Fruit fly (Drosophila melanogaster) whole organism, embryonic: ENCODE data around the gene Mlc2.

ENCODE experiments used
- CG10274 ChIP-seq: fragments of 200-800 bp; sonication (Bioruptor generic); optimal IDR thresholded peaks from 3 replicates; lab custom pipeline; 2017; ENCODE audit warnings: missing biosample characterization, mild to moderate bottlenecking, missing genetic modification characterization
- CG33557 ChIP-seq: fragments of 200-800 bp; sonication (Bioruptor generic); optimal IDR thresholded peaks from 2 replicates; lab custom pipeline; 2019; ENCODE audit warnings: missing biosample characterization, mild to moderate bottlenecking, missing genetic modification characterization, moderate library complexity
- CG9817 ChIP-seq: fragments of 200-800 bp; sonication (Bioruptor generic); optimal IDR thresholded peaks from 2 replicates; lab custom pipeline; 2018; ENCODE audit warnings: missing biosample characterization, mild to moderate bottlenecking, missing genetic modification characterization, moderate library complexity
- Dp ChIP-seq: fragments of 200-800 bp; sonication (Bioruptor generic); optimal IDR thresholded peaks from 2 replicates; lab custom pipeline; 2018; ENCODE audit warnings: missing biosample characterization, mild to moderate bottlenecking, missing genetic modification characterization, moderate library complexity
- E2f2 ChIP-seq: fragments of 200-800 bp; sonication (Bioruptor generic); IDR thresholded peaks from 2 replicates; pipeline ENCODE4 v1.3.6; 2022; ENCODE audit warnings: missing biosample characterization, missing genetic modification characterization
- Oaz ChIP-seq: fragments of 200-800 bp; sonication (Bioruptor generic); IDR thresholded peaks from 2 replicates; pipeline ENCODE4 v1.3.6; 2022; ENCODE audit warnings: missing biosample characterization, missing genetic modification characterization
- TFAM ChIP-seq: fragments of 200-800 bp; sonication (Bioruptor generic); optimal IDR thresholded peaks from 2 replicates; lab custom pipeline; 2017; ENCODE audit warnings: missing biosample characterization, missing genetic modification characterization, inconsistent platforms
- br ChIP-seq: fragments of >200 bp; optimal IDR thresholded peaks from 2 replicates; lab custom pipeline; 2017
- her ChIP-seq: fragments of 200-800 bp; sonication (Bioruptor generic); optimal IDR thresholded peaks from 2 replicates; lab custom pipeline; 2016; ENCODE audit warnings: missing biosample characterization, missing genetic modification characterization
- pan ChIP-seq, 4 experiments: fragments of >200 bp in 3 of 4; fragments of 200-800 bp in 1 of 4; sonication (Bioruptor generic) in 1 of 4; optimal IDR thresholded peaks in 3 of 4; IDR thresholded peaks in 1 of 4; 2 replicates each; pipeline versions ENCODE4 v1.3.6 to Lab custom; 2017 to 2022; ENCODE audit warnings: missing biosample characterization in 2 of 4, missing genetic modification characterization in 2 of 4, mixed read lengths in 1 of 4
- unc-4 ChIP-seq: fragments of 200-800 bp; sonication (Bioruptor generic); IDR thresholded peaks from 2 replicates; pipeline ENCODE4 v1.3.6; 2022; ENCODE audit warnings: missing biosample characterization, missing genetic modification characterization; ENCODE audit not compliant: partially characterized antibody

- TF ChIP-seq Dp = no peak
- no peak for TF ChIP-seq CG10274 (GFP tag; lab: Kevin White, UChicago)
- TF ChIP-seq Oaz (GFP tag; lab: Robert Waterston, UW) = no peak
- TF ChIP-seq her (GFP tag; lab: Kevin White, UChicago) = no peak
- no peak for TF ChIP-seq E2f2 (GFP tag; lab: Robert Waterston, UW)
- no peak for TF ChIP-seq pan (optimal IDR thresholded peaks at IDR 0.05; lab: Kevin White, UChicago)
- no peak for TF ChIP-seq pan (GFP tag; optimal IDR thresholded peaks at IDR 0.05 in 1 of 2, IDR thresholded peaks at IDR 0.05 in 1 of 2)
- no peak for TF ChIP-seq CG9817 (tag; lab: Kevin White, UChicago)
- no peak for TF ChIP-seq CG33557 (GFP tag; lab: Kevin White, UChicago)
- TF ChIP-seq TFAM = no peak
- no peak for TF ChIP-seq br (lab: Kevin White, UChicago)
- TF ChIP-seq unc-4 (GFP tag; lab: Robert Waterston, UW) = no peak
Measured at dm6 chr3R:30175045-30175589, 766 bp upstream of the Mlc2 start.
